Worm (Caenorhabditis elegans) whole organism, L2 larva: ENCODE data around the gene ugt-1.

ENCODE experiments used
- C34F6.9 ChIP-seq: fragments of 150-350 bp; optimal IDR thresholded peaks from 2 replicates; lab custom pipeline; 2014; ENCODE audit warnings: missing biosample characterization, missing genetic modification characterization
- ZK546.5 ChIP-seq: sonication (generic microtip); optimal IDR thresholded peaks from 2 replicates; lab custom pipeline; 2017; ENCODE audit warnings: missing biosample characterization, missing genetic modification characterization
- alr-1 ChIP-seq: fragments of 150-350 bp; optimal IDR thresholded peaks from 2 replicates; lab custom pipeline; 2014; ENCODE audit warnings: missing biosample characterization, missing genetic modification characterization
- ama-1 ChIP-seq: fragments of 150-350 bp; optimal IDR thresholded peaks from 2 replicates; lab custom pipeline; 2018; ENCODE audit warnings: inconsistent platforms
- blmp-1 ChIP-seq: sonication (generic microtip); optimal IDR thresholded peaks from 2 replicates; lab custom pipeline; 2017; ENCODE audit warnings: missing genetic modification characterization, mild to moderate bottlenecking, missing compliant biosample characterization, antibody characterized with exemption, moderate library complexity; ENCODE audit not compliant: insufficient read depth
- ceh-82 ChIP-seq: fragments of 150-350 bp; optimal IDR thresholded peaks from 2 replicates; lab custom pipeline; 2014; ENCODE audit warnings: missing biosample characterization, missing genetic modification characterization
- egl-27 ChIP-seq: sonication (generic microtip); optimal IDR thresholded peaks from 3 replicates; lab custom pipeline; 2017; ENCODE audit warnings: missing biosample characterization, missing genetic modification reagents, missing genetic modification characterization
- elt-3 ChIP-seq: sonication (generic microtip); optimal IDR thresholded peaks from 2 replicates; lab custom pipeline; 2017; ENCODE audit warnings: missing biosample characterization, missing genetic modification characterization
- fos-1 ChIP-seq: fragments of 150-350 bp; optimal IDR thresholded peaks from 2 replicates; lab custom pipeline; 2014; ENCODE audit warnings: missing biosample characterization, missing genetic modification characterization
- gmeb-1 ChIP-seq: fragments of 150-350 bp; optimal IDR thresholded peaks from 2 replicates; lab custom pipeline; 2014; ENCODE audit warnings: missing biosample characterization, missing genetic modification characterization
- lin-11 ChIP-seq: fragments of 150-350 bp; sonication (generic microtip); optimal IDR thresholded peaks from 2 replicates; lab custom pipeline; 2014; ENCODE audit warnings: missing biosample characterization, missing genetic modification characterization, inconsistent platforms, mixed read lengths
- lin-13 ChIP-seq: fragments of 150-350 bp; optimal IDR thresholded peaks from 2 replicates; lab custom pipeline; 2014; ENCODE audit warnings: missing biosample characterization, missing genetic modification reagents, missing genetic modification characterization
- lsy-2 ChIP-seq, 2 experiments: fragments of 150-350 bp in 1 of 2; sonication (generic microtip) in 1 of 2; optimal IDR thresholded peaks; 2 replicates each; lab custom pipeline; 2014 to 2017; ENCODE audit warnings: missing biosample characterization in 2 of 2, missing genetic modification characterization in 2 of 2
- mdl-1 ChIP-seq, 2 experiments: fragments of 150-350 bp in 1 of 2; sonication (generic microtip) in 1 of 2; optimal IDR thresholded peaks; 2 replicates each; lab custom pipeline; 2017; ENCODE audit warnings: missing biosample characterization in 2 of 2, missing genetic modification characterization in 2 of 2
- nhr-11 ChIP-seq: fragments of 150-350 bp; optimal IDR thresholded peaks from 2 replicates; lab custom pipeline; 2014; ENCODE audit warnings: missing biosample characterization, missing genetic modification characterization
- nhr-12 ChIP-seq: fragments of 150-350 bp; optimal IDR thresholded peaks from 2 replicates; lab custom pipeline; 2014; ENCODE audit warnings: missing biosample characterization, missing genetic modification characterization
- nhr-129 ChIP-seq: fragments of 150-350 bp; optimal IDR thresholded peaks from 2 replicates; lab custom pipeline; 2014; ENCODE audit warnings: missing biosample characterization, missing genetic modification characterization
- nhr-237 ChIP-seq: fragments of 150-350 bp; optimal IDR thresholded peaks from 2 replicates; lab custom pipeline; 2014; ENCODE audit warnings: missing biosample characterization, missing genetic modification characterization
- peb-1 ChIP-seq: fragments of 150-350 bp; optimal IDR thresholded peaks from 2 replicates; lab custom pipeline; 2014; ENCODE audit warnings: missing biosample characterization, missing genetic modification characterization
- sem-4 ChIP-seq: fragments of 150-350 bp; optimal IDR thresholded peaks from 2 replicates; lab custom pipeline; 2014; ENCODE audit warnings: missing biosample characterization, missing genetic modification reagents, missing genetic modification characterization
- sma-3 ChIP-seq: sonication (generic microtip); optimal IDR thresholded peaks from 2 replicates; lab custom pipeline; 2016; ENCODE audit warnings: missing genetic modification reagents, missing genetic modification characterization, missing compliant biosample characterization
- sma-9 ChIP-seq, 2 experiments: fragments of 150-350 bp in 1 of 2; sonication (generic microtip) in 1 of 2; optimal IDR thresholded peaks; 2 replicates each; lab custom pipeline; 2014 to 2016; ENCODE audit warnings: missing genetic modification characterization in 2 of 2, mild to moderate bottlenecking in 1 of 2, missing biosample characterization in 1 of 2, missing compliant biosample characterization in 1 of 2, missing genetic modification reagents in 1 of 2, moderate library complexity in 1 of 2
- unc-39 ChIP-seq: fragments of 150-350 bp; optimal IDR thresholded peaks from 2 replicates; lab custom pipeline; 2014; ENCODE audit warnings: missing biosample characterization, missing genetic modification characterization
- unc-62 ChIP-seq: fragments of 150-350 bp; optimal IDR thresholded peaks from 2 replicates; lab custom pipeline; 2014; ENCODE audit warnings: missing biosample characterization, missing genetic modification reagents, missing genetic modification characterization
- zag-1 ChIP-seq: fragments of 150-350 bp; optimal IDR thresholded peaks from 2 replicates; lab custom pipeline; 2014; ENCODE audit warnings: missing biosample characterization, missing genetic modification characterization
- ztf-1 ChIP-seq: fragments of 200-800 bp; sonication (Bioruptor generic); conservative IDR thresholded peaks from 2 replicates; pipeline ENCODE4 v1.3.6; 2022; ENCODE audit warnings: missing genetic modification characterization, missing compliant biosample characterization
- ztf-4 ChIP-seq: fragments of 150-350 bp; optimal IDR thresholded peaks from 2 replicates; lab custom pipeline; 2014; ENCODE audit warnings: missing biosample characterization, missing genetic modification characterization

Gene ugt-1

ce11 chrV:10436612-10437011 lies 41.1 kb downstream of the ugt-1 start, which contains the start of gene set-22:
set-22 (plus strand) TSS chrV:10436912.
- TF ChIP-seq alr-1 (tag; lab: Kevin White, UChicago) (no peak), ZK546.5 (tag; lab: Kevin White, UChicago) (no peak), mdl-1 (tag; optimal IDR thresholded peaks at IDR 0.05; lab: Kevin White, UChicago) (no peak), sem-4 (tag; lab: Kevin White, UChicago) (no peak), fos-1 (tag; lab: Kevin White, UChicago) (no peak), blmp-1 (no peak), ztf-4 (tag; lab: Kevin White, UChicago) (no peak), egl-27 (tag; lab: Kevin White, UChicago) (no peak), lin-13 (GFP tag; lab: Kevin White, UChicago) (no peak), peb-1 (tag; lab: Kevin White, UChicago) (no peak), nhr-12 (tag; lab: Kevin White, UChicago) (no peak), elt-3 (tag; lab: Kevin White, UChicago) (no peak), gmeb-1 (tag; lab: Kevin White, UChicago) (no peak), nhr-11 (tag; lab: Kevin White, UChicago) (no peak), unc-39 (tag; lab: Kevin White, UChicago) (no peak), lin-11 (tag; lab: Kevin White, UChicago) (no peak), nhr-129 (tag; lab: Kevin White, UChicago) (no peak)

- TF ChIP-seq ceh-82 (tag; lab: Kevin White, UChicago) = no peak
Measured at ce11 chrV:10440723-10441122, 45.3 kb downstream of the ugt-1 start, which contains the start of gene snf-10. snf-10 (minus strand) TSS chrV:10440823.

- TF ChIP-seq sma-9 (GFP tag; optimal IDR thresholded peaks at IDR 0.05; lab: Kevin White, UChicago) (peak; percentile 16), sma-9 (tag; optimal IDR thresholded peaks at IDR 0.05; lab: Kevin White, UChicago) (no peak), mdl-1 (tag; optimal IDR thresholded peaks at IDR 0.05; lab: Kevin White, UChicago) (peak in 1 of 2 experiments; percentile 27), ama-1 (lab: Kevin White, UChicago) (no peak), sma-3 (no peak), lsy-2 (tag; optimal IDR thresholded peaks at IDR 0.05; lab: Kevin White, UChicago) (peak in 1 of 2 experiments; percentile 39), zag-1 (tag; lab: Kevin White, UChicago) (no peak), nhr-129 (tag; lab: Kevin White, UChicago) (peak; percentile 62), unc-62 (GFP tag; lab: Kevin White, UChicago) (no peak), nhr-237 (no peak), C34F6.9 (tag; lab: Kevin White, UChicago) (peak; percentile 50), lin-11 (tag; lab: Kevin White, UChicago) (no peak), fos-1 (tag; lab: Kevin White, UChicago) (peak; percentile 3), ztf-1 (GFP tag; lab: Robert Waterston, UW) (no peak)
- TF ChIP-seq, all 48 proteins: peak for 6
Measured at ce11 chrV:10441135-10442024, 45.9 kb downstream of the ugt-1 start, which contains the start of gene pap-1. pap-1 (plus strand) TSS chrV:10441974.
